Fruit fly (Drosophila melanogaster): ENCODE data around the gene psd.
A peak's percentile ranks its signal among the peaks of the same experiment; 100 is the strongest.

DNA sequence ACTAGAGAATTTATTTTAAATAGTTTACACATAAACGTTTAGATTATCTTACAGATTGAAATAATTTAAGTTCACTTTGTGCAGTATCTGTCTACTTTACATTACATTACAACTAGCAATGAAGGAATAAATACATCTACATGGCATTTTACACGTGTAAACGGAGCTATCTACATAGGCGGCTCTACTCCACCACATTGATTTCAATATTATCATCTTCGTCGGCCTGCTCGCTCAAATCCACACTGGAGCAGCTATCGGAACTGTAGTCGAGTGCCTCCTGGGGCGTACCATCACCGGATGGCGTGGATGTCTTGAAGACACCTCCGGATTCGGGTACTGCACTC is 48.3 kb upstream of the psd start:
- no peak for TF ChIP-seq gsb-n (tag; optimal IDR thresholded peaks at IDR 0.05)
- no peak for TF ChIP-seq CG8478 (optimal IDR thresholded peaks at IDR 0.05)
- no peak for TF ChIP-seq eve (GFP tag; optimal IDR thresholded peaks at IDR 0.05)
- no peak for TF ChIP-seq dan (GFP tag; IDR thresholded peaks at IDR 0.05)
- no peak for TF ChIP-seq Fer2 (tag; optimal IDR thresholded peaks at IDR 0.05)
- no peak for TF ChIP-seq br (optimal IDR thresholded peaks at IDR 0.05)
- no peak for TF ChIP-seq NfI (GFP tag; optimal IDR thresholded peaks at IDR 0.05)
- peak; percentile 47; the same call in 2 of the 3 replicates for TF ChIP-seq knrl (GFP tag; IDR thresholded peaks at IDR 0.05; ENCODE audit: partially characterized antibody)
- no peak for TF ChIP-seq CG33213 (GFP tag; optimal IDR thresholded peaks at IDR 0.05)
- no peak for TF ChIP-seq Tbp (GFP tag; optimal IDR thresholded peaks at IDR 0.05)
- TF ChIP-seq Mes4 (GFP tag; optimal IDR thresholded peaks at IDR 0.05), result no peak
- TF ChIP-seq CG4360 (GFP tag; IDR thresholded peaks at IDR 0.05), result no peak
- TF ChIP-seq chn (GFP tag; optimal IDR thresholded peaks at IDR 0.05), result no peak

Measured in whole organism, embryonic.